Worm (Caenorhabditis elegans) whole organism, L4 larva: ENCODE data around the gene gcy-9.

Experiments
- D1046.2 ChIP-seq: fragments of 200-800 bp; sonication (Bioruptor generic); IDR thresholded peaks from 2 replicates; pipeline ENCODE4 v1.3.6; 2022; ENCODE audit warnings: missing genetic modification characterization, missing compliant biosample characterization
- R02D3.7 ChIP-seq: fragments of 150-350 bp; sonication (generic microtip); optimal IDR thresholded peaks from 3 replicates; lab custom pipeline; 2014; ENCODE audit warnings: missing biosample characterization, missing genetic modification characterization
- T20F7.1 ChIP-seq: fragments of 200-800 bp; sonication (Bioruptor generic); optimal IDR thresholded peaks from 2 replicates; lab custom pipeline; 2018; ENCODE audit warnings: mild to moderate bottlenecking, missing genetic modification characterization, missing compliant biosample characterization
- Y5F2A.4 ChIP-seq: fragments of 200-800 bp; sonication (Bioruptor generic); optimal IDR thresholded peaks from 2 replicates; lab custom pipeline; 2018; ENCODE audit warnings: mild to moderate bottlenecking, missing genetic modification characterization, missing compliant biosample characterization
- aha-1 ChIP-seq: fragments of 150-350 bp; peaks from one replicate; lab custom pipeline; 2014; ENCODE audit warnings: missing biosample characterization, missing genetic modification characterization
- ceh-44 ChIP-seq: fragments of 200-800 bp; sonication (Bioruptor generic); IDR thresholded peaks from 2 replicates; pipeline ENCODE4 v1.3.6; 2022; ENCODE audit warnings: missing genetic modification reagents, missing genetic modification characterization, missing compliant biosample characterization
- ceh-62 ChIP-seq: sonication (generic microtip); optimal IDR thresholded peaks from 2 replicates; lab custom pipeline; 2017; ENCODE audit warnings: missing biosample characterization, missing genetic modification characterization
- cey-2 ChIP-seq: sonication (generic microtip); optimal IDR thresholded peaks from 3 replicates; lab custom pipeline; 2017; ENCODE audit warnings: missing genetic modification characterization, mild to moderate bottlenecking, missing compliant biosample characterization, antibody characterized with exemption, borderline replicate concordance; ENCODE audit not compliant: insufficient read depth
- ctbp-1 ChIP-seq: fragments of 200-800 bp; sonication (Bioruptor generic); IDR thresholded peaks from 2 replicates; pipeline ENCODE4 v1.3.6; 2022; ENCODE audit warnings: missing genetic modification reagents, missing genetic modification characterization, missing compliant biosample characterization
- daf-16 ChIP-seq, 3 experiments: sonication (generic microtip); optimal IDR thresholded peaks; 2 replicates each; lab custom pipeline; 2016 to 2017; ENCODE audit warnings: missing genetic modification characterization in 3 of 3, missing genetic modification reagents in 3 of 3, mild to moderate bottlenecking in 2 of 3, missing compliant biosample characterization in 2 of 3, missing biosample characterization in 1 of 3, moderate library complexity in 1 of 3
- daf-19 ChIP-seq: fragments of 200-800 bp; sonication (Bioruptor generic); conservative IDR thresholded peaks from 2 replicates; pipeline ENCODE4 v1.3.6; 2022; ENCODE audit warnings: missing genetic modification characterization, missing compliant biosample characterization
- duxl-1 ChIP-seq: sonication (generic microtip); optimal IDR thresholded peaks from 2 replicates; lab custom pipeline; 2016; ENCODE audit warnings: mild to moderate bottlenecking, missing genetic modification characterization, moderate library complexity, missing compliant biosample characterization; ENCODE audit not compliant: poor library complexity
- dve-1 ChIP-seq: sonication (generic microtip); optimal IDR thresholded peaks from 2 replicates; lab custom pipeline; 2017; ENCODE audit warnings: antibody characterized with exemption, mild to moderate bottlenecking, missing genetic modification characterization, missing compliant biosample characterization; ENCODE audit not compliant: insufficient read depth
- gei-8 ChIP-seq: fragments of 200-800 bp; sonication (Bioruptor generic); optimal IDR thresholded peaks from 2 replicates; lab custom pipeline; 2018; ENCODE audit warnings: mild to moderate bottlenecking, missing genetic modification characterization, missing compliant biosample characterization
- hlh-11 ChIP-seq: fragments of 200-800 bp; sonication (Bioruptor generic); optimal IDR thresholded peaks from 2 replicates; lab custom pipeline; 2018; ENCODE audit warnings: mild to moderate bottlenecking, missing genetic modification characterization, missing compliant biosample characterization
- hmg-1.1 ChIP-seq: fragments of 200-800 bp; sonication (Bioruptor generic); IDR thresholded peaks from 2 replicates; pipeline ENCODE4 v1.3.6; 2022; ENCODE audit warnings: missing genetic modification reagents, missing genetic modification characterization, missing compliant biosample characterization
- lin-38 ChIP-seq: fragments of 200-800 bp; sonication (Bioruptor generic); IDR thresholded peaks from 2 replicates; pipeline ENCODE4 v1.3.6; 2022; ENCODE audit warnings: missing genetic modification reagents, missing genetic modification characterization, missing compliant biosample characterization
- madf-5 ChIP-seq, 2 experiments: fragments of 200-800 bp; sonication (Bioruptor generic); IDR thresholded peaks; 2 replicates each; pipeline ENCODE4 v1.3.6; 2022; ENCODE audit warnings: missing compliant biosample characterization in 2 of 2, missing genetic modification characterization in 2 of 2
- mes-2 ChIP-seq: sonication (generic microtip); optimal IDR thresholded peaks from 2 replicates; lab custom pipeline; 2016; ENCODE audit warnings: missing genotype, mild to moderate bottlenecking, missing genetic modification characterization, missing compliant biosample characterization; ENCODE audit not compliant: poor library complexity, severe bottlenecking
- mxl-3 ChIP-seq: fragments of 200-800 bp; sonication (Bioruptor generic); optimal IDR thresholded peaks from 2 replicates; lab custom pipeline; 2018; ENCODE audit warnings: mild to moderate bottlenecking, missing genetic modification characterization, missing compliant biosample characterization
- nhr-237 ChIP-seq: sonication (generic microtip); optimal IDR thresholded peaks from 2 replicates; lab custom pipeline; 2017; ENCODE audit warnings: missing biosample characterization, missing genetic modification characterization
- nhr-28 ChIP-seq: fragments of 150-350 bp; optimal IDR thresholded peaks from 2 replicates; lab custom pipeline; 2014; ENCODE audit warnings: missing biosample characterization, missing genetic modification characterization
- nhr-6 ChIP-seq: fragments of 150-350 bp; optimal IDR thresholded peaks from 2 replicates; lab custom pipeline; 2014; ENCODE audit warnings: missing biosample characterization, missing genetic modification characterization
- php-3 ChIP-seq: fragments of 200-800 bp; sonication (Bioruptor generic); IDR thresholded peaks from 2 replicates; pipeline ENCODE4 v1.3.6; 2022; ENCODE audit warnings: missing genetic modification reagents, missing genetic modification characterization, missing compliant biosample characterization
- pqm-1 ChIP-seq: sonication (generic microtip); optimal IDR thresholded peaks from 2 replicates; lab custom pipeline; 2017; ENCODE audit warnings: missing biosample characterization, missing genetic modification characterization
- sdz-12 ChIP-seq: fragments of 200-800 bp; sonication (Bioruptor generic); optimal IDR thresholded peaks from 2 replicates; lab custom pipeline; 2018; ENCODE audit warnings: mild to moderate bottlenecking, missing genetic modification characterization, missing compliant biosample characterization
- spr-3 ChIP-seq: fragments of 200-800 bp; sonication (Bioruptor generic); optimal IDR thresholded peaks from 2 replicates; lab custom pipeline; 2018; ENCODE audit warnings: mild to moderate bottlenecking, missing genetic modification characterization, missing compliant biosample characterization
- unc-39 ChIP-seq: sonication (generic microtip); optimal IDR thresholded peaks from 2 replicates; lab custom pipeline; 2017; ENCODE audit warnings: missing biosample characterization, missing genetic modification characterization
- unc-62 ChIP-seq, 3 experiments: fragments of 150-350 bp in 1 of 3; sonication (generic microtip); optimal IDR thresholded peaks in 2 of 3; peaks in 1 of 3; 1 replicate in 1 of 3; 2 replicates in 2 of 3; lab custom pipeline; 2014 to 2017; ENCODE audit warnings: missing biosample characterization in 3 of 3, missing genetic modification characterization in 3 of 3, missing genetic modification reagents in 3 of 3, missing genotype in 1 of 3
- vab-7 ChIP-seq: fragments of 200-800 bp; sonication (Bioruptor generic); IDR thresholded peaks from 2 replicates; pipeline ENCODE4 v1.3.6; 2022; ENCODE audit warnings: missing genetic modification reagents, missing genetic modification characterization, missing compliant biosample characterization
- zfp-2 ChIP-seq: sonication (generic microtip); optimal IDR thresholded peaks from 2 replicates; lab custom pipeline; 2016; ENCODE audit warnings: mild to moderate bottlenecking, missing genetic modification characterization, missing compliant biosample characterization

Gene gcy-9

DNA sequence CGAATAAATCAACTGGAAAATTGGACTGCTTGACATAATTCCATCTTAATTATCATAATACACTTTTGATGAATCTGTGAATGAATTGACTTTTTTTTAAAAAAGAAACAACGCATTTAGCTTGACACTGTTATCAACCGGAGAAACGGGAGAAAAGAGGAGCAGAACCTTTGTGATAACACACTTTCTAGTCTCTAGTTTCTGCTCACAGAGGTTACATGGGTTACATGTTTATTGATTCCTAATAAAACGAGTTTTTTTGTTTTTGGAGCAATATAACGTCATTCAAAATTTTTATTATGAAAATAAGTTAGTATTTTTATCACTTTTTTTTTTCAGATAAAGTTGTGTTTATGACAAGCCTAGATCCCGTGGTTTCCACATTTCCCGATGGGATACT lies 19.7 kb downstream of the gcy-9 start, which contains the start of gene hizr-1:
TSS of gene hizr-1 (plus strand) at position 340 of the 400 bp plus-strand sequence.
- TF ChIP-seq dve-1 (tag; lab: Kevin White, UChicago) (peak; percentile 36), pqm-1 (peak; percentile 68), aha-1 (peak; percentile 1), lin-38 (GFP tag; lab: Robert Waterston, UW) (no peak), unc-62 (GFP tag; optimal IDR thresholded peaks at IDR 0.05 in 1 of 2; lab: Kevin White, UChicago) (no peak), unc-62 (tag; optimal IDR thresholded peaks at IDR 0.05; lab: Kevin White, UChicago) (no peak), vab-7 (no peak), cey-2 (no peak), T20F7.1 (GFP tag; lab: Kevin White, UChicago) (no peak), nhr-6 (no peak), sdz-12 (GFP tag; lab: Kevin White, UChicago) (no peak), ctbp-1 (GFP tag; lab: Robert Waterston, UW) (no peak), unc-39 (no peak), mxl-3 (GFP tag; lab: Kevin White, UChicago) (no peak), nhr-237 (no peak), zfp-2 (tag; lab: Kevin White, UChicago) (no peak), ceh-62 (tag; lab: Kevin White, UChicago) (no peak), duxl-1 (tag; lab: Kevin White, UChicago) (no peak), hlh-11 (tag; lab: Kevin White, UChicago) (peak; percentile 26), php-3 (GFP tag; lab: Robert Waterston, UW) (peak; percentile 15; the same call in 1 of the 2 replicates), Y5F2A.4 (no peak), nhr-28 (tag; lab: Kevin White, UChicago) (peak; percentile 68), madf-5 (GFP tag; IDR thresholded peaks at IDR 0.05; lab: Robert Waterston, UW) (no peak), daf-16 (GFP tag; optimal IDR thresholded peaks at IDR 0.05; lab: Kevin White, UChicago) (no peak), daf-16 (tag; optimal IDR thresholded peaks at IDR 0.05; lab: Kevin White, UChicago) (peak; percentile 68)

DNA sequence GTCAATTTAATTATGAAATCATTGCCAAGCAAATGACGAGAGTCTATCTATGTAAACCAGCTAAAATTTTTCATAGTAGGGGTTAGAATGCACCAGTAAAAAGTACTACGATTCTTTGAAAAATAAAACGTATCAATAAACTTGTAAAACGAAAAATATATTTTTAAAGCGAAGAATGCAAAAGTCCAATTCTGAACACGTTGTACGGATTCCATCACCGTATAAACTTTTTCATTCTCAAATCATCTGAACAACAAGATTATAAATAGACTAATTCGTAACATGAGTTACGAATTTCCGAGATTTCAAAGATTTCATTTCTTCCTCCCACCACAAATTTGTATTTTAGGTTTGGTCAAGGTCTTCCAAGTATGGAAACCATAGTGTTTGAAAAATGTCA lies 20.9 kb downstream of the gcy-9 start, which contains the start of gene nlp-57:
TSS of gene nlp-57 (plus strand) at position 301 of the 400 bp plus-strand sequence.
- no peak for TF ChIP-seq spr-3
- TF ChIP-seq T20F7.1 (GFP tag; lab: Kevin White, UChicago): no peak
- no peak for TF ChIP-seq gei-8
- TF ChIP-seq R02D3.7 (tag; lab: Kevin White, UChicago): no peak
- no peak for TF ChIP-seq D1046.2 (GFP tag; lab: Robert Waterston, UW)

DNA sequence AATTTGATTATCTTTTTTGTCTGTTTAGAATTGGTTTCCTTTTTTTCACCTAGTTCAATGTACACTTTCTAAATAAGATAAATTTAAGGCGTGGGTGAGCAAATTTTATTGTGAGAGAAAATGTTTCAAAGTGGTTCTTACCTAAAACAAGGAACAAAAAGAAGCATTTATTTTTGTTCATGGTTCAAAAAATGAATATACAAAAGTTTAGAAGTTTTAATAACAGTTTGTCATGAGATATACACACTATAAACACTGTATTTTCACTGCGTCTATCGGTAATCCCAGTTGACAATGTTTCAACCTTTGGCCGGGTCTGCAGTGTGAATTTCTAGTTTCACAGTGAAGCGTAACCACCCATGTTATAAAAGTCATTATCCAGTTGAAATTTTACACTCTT lies 22.3 kb downstream of the gcy-9 start, which contains the start of gene F08G12.11:
TSS of gene F08G12.11 (minus strand) at position 181 of the 400 bp plus-strand sequence.
- TF ChIP-seq daf-19 (GFP tag; lab: Robert Waterston, UW): no peak
- peak in 1 of 2 experiments; percentile 91 for TF ChIP-seq unc-62 (GFP tag; optimal IDR thresholded peaks at IDR 0.05 in 1 of 2; lab: Kevin White, UChicago)
- no peak for TF ChIP-seq unc-62 (tag; optimal IDR thresholded peaks at IDR 0.05; lab: Kevin White, UChicago)

DNA sequence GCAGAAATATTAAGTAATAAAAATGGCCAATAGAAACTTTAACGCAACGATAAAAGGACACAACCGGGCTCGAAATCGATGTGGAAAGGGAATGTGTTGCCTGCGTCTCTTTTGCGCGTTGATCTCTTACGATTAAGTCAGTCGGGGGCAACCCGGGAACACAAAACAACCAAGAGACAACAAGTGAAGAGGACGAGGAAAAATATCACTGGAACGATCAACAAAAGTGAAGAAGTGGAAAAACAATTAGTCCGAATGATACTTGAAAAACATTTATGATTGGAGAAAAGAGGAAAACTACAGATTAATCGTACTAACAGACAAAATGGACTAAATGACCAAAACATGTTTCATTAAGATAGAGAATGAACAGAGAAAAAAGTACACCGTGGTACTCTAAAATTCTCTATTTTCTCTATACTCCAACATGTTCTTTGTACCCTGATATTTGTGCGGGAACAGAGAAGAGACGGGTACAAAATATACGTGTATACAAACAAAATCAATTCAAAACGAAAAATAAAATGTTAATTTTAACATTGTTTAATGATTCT lies 27.3 kb downstream of the gcy-9 start, which contains the start of gene F08G12.5:
TSS of gene F08G12.5 (minus strand) at position 1 of the 554 bp plus-strand sequence.
- TF ChIP-seq daf-16 (GFP tag; optimal IDR thresholded peaks at IDR 0.05; lab: Kevin White, UChicago) (peak in 1 of 2 experiments; percentile 86), daf-16 (tag; optimal IDR thresholded peaks at IDR 0.05; lab: Kevin White, UChicago) (peak; percentile 81), ceh-44 (no peak), hlh-11 (tag; lab: Kevin White, UChicago) (peak; percentile 49), unc-62 (GFP tag; optimal IDR thresholded peaks at IDR 0.05 in 1 of 2; lab: Kevin White, UChicago) (peak in 1 of 2 experiments; percentile 75), unc-62 (tag; optimal IDR thresholded peaks at IDR 0.05; lab: Kevin White, UChicago) (no peak), nhr-28 (tag; lab: Kevin White, UChicago) (peak; percentile 74), pqm-1 (no peak)

DNA sequence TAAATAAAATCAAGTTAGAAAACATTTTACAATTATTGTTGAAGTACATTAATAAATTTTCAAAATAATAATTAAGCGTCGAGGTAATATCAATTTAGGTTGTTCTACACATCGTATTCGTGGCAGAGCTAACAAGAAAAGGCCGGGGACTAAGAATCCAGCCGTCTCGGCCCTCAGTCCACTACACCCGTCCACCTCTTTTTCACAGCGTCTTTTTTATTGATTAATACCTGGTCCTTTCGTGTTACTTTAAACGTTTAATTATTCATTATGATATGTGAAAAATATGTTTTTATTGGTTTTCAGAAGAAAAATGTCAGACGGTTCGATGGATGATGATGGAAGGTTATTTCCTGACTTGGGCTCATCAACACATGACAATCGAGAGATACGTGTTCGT lies 30.6 kb downstream of the gcy-9 start, which contains the start of gene vhl-1:
TSS of gene vhl-1 (plus strand) at position 301 of the 400 bp plus-strand sequence.
- TF ChIP-seq sdz-12 (GFP tag; lab: Kevin White, UChicago) (no peak), mes-2 (peak; percentile 54), hmg-1.1 (GFP tag; lab: Robert Waterston, UW) (0 out of 2 replicates have a peak, but pooled peaks have one; percentile 11)
- TF ChIP-seq, all 104 proteins: peak for 2
